Worm (Caenorhabditis elegans): ENCODE measurements around the gene F54H12.4.

ce11 chrIII:7973968-7974607, 11.5 kb upstream of the F54H12.4 start:
- no peak for TF ChIP-seq ama-1 (optimal IDR thresholded peaks at IDR 0.05)
- TF ChIP-seq sea-2 (GFP tag; optimal IDR thresholded peaks at IDR 0.05) = no peak
- TF ChIP-seq unc-39 (tag; optimal IDR thresholded peaks at IDR 0.05) = no peak
- TF ChIP-seq skn-1 (tag; optimal IDR thresholded peaks at IDR 0.05) = peak; percentile 42
- no peak for TF ChIP-seq nhr-237 (tag; optimal IDR thresholded peaks at IDR 0.05)
- no peak for TF ChIP-seq ceh-9 (tag; optimal IDR thresholded peaks at IDR 0.05)
- no peak for TF ChIP-seq nhr-77 (tag; optimal IDR thresholded peaks at IDR 0.05)
- TF ChIP-seq pha-4 (tag; optimal IDR thresholded peaks at IDR 0.05) = peak; percentile 71
- peak; percentile 19 for TF ChIP-seq ztf-4 (tag; optimal IDR thresholded peaks at IDR 0.05)
- no peak for TF ChIP-seq R02D3.7 (tag; optimal IDR thresholded peaks at IDR 0.05)
- TF ChIP-seq zag-1 (tag; optimal IDR thresholded peaks at IDR 0.05) = no peak
